Fruit fly (Drosophila melanogaster) whole organism, embryonic: Measurements from ENCODE around the gene TbCMF46.
A peak's percentile ranks its signal among the peaks of the same experiment; 100 is the strongest.

ENCODE experiments used
- Bteb2 ChIP-seq: fragments of 200-800 bp; sonication (Bioruptor generic); optimal IDR thresholded peaks from 2 replicates; lab custom pipeline; 2016; ENCODE audit warnings: missing biosample characterization, missing genetic modification characterization
- CG10462 ChIP-seq: fragments of 200-800 bp; sonication (Bioruptor generic); optimal IDR thresholded peaks from 2 replicates; lab custom pipeline; 2016; ENCODE audit warnings: missing biosample characterization, missing genetic modification characterization
- CG11695 ChIP-seq: fragments of 200-800 bp; sonication (Bioruptor generic); IDR thresholded peaks from 3 replicates; pipeline ENCODE4 v1.3.6; 2022; ENCODE audit warnings: missing biosample characterization, missing genetic modification characterization
- CG12942 ChIP-seq: fragments of 200-800 bp; sonication (Bioruptor generic); optimal IDR thresholded peaks from 3 replicates; lab custom pipeline; 2016; ENCODE audit warnings: missing biosample characterization, missing genetic modification characterization
- CG14710 ChIP-seq: fragments of 200-800 bp; sonication (Bioruptor generic); optimal IDR thresholded peaks from 3 replicates; lab custom pipeline; 2019; ENCODE audit warnings: missing biosample characterization, mild to moderate bottlenecking, missing genetic modification characterization, moderate library complexity
- CG15269 ChIP-seq: fragments of 200-800 bp; sonication (Bioruptor generic); optimal IDR thresholded peaks from 2 replicates; lab custom pipeline; 2018; ENCODE audit warnings: missing biosample characterization, mild to moderate bottlenecking, missing genetic modification characterization, moderate library complexity
- CG17328 ChIP-seq: fragments of 200-800 bp; sonication (Bioruptor generic); IDR thresholded peaks from 2 replicates; pipeline ENCODE4 v1.3.6; 2022; ENCODE audit warnings: missing biosample characterization, missing genetic modification characterization
- CG1792 ChIP-seq: fragments of 200-800 bp; sonication (Bioruptor generic); optimal IDR thresholded peaks from 2 replicates; lab custom pipeline; 2016; ENCODE audit warnings: missing biosample characterization, missing genetic modification characterization
- CG2202 ChIP-seq: fragments of 200-800 bp; sonication (Bioruptor generic); optimal IDR thresholded peaks from 2 replicates; lab custom pipeline; 2018; ENCODE audit warnings: missing biosample characterization, mild to moderate bottlenecking, missing genetic modification characterization
- CG33557 ChIP-seq: fragments of 200-800 bp; sonication (Bioruptor generic); optimal IDR thresholded peaks from 2 replicates; lab custom pipeline; 2019; ENCODE audit warnings: missing biosample characterization, mild to moderate bottlenecking, missing genetic modification characterization, moderate library complexity
- CG4730 ChIP-seq: fragments of 200-800 bp; sonication (Bioruptor generic); IDR thresholded peaks from 2 replicates; pipeline ENCODE4 v1.3.6; 2022; ENCODE audit warnings: missing biosample characterization, missing genetic modification characterization
- CG6654 ChIP-seq: fragments of 200-800 bp; sonication (Bioruptor generic); optimal IDR thresholded peaks from 2 replicates; lab custom pipeline; 2017; ENCODE audit warnings: missing biosample characterization, mild to moderate bottlenecking, missing genetic modification characterization
- CG8359 ChIP-seq: fragments of 200-800 bp; sonication (Bioruptor generic); optimal IDR thresholded peaks from 2 replicates; lab custom pipeline; 2017; ENCODE audit warnings: missing biosample characterization, mild to moderate bottlenecking, missing genetic modification characterization, borderline replicate concordance
- D ChIP-seq, 2 experiments: fragments of 200-800 bp in 1 of 2; fragments of >200 bp in 1 of 2; sonication (Bioruptor generic) in 1 of 2; optimal IDR thresholded peaks; 2 replicates in 1 of 2; 3 replicates in 1 of 2; lab custom pipeline; 2017; ENCODE audit warnings: mild to moderate bottlenecking in 1 of 2, missing biosample characterization in 1 of 2, missing genetic modification characterization in 1 of 2, missing genetic modification reagents in 1 of 2
- Dek ChIP-seq: fragments of 200-800 bp; sonication (Bioruptor generic); optimal IDR thresholded peaks from 3 replicates; lab custom pipeline; 2019; ENCODE audit warnings: missing biosample characterization, mild to moderate bottlenecking, missing genetic modification characterization, moderate library complexity
- Dp ChIP-seq: fragments of 200-800 bp; sonication (Bioruptor generic); optimal IDR thresholded peaks from 2 replicates; lab custom pipeline; 2018; ENCODE audit warnings: missing biosample characterization, mild to moderate bottlenecking, missing genetic modification characterization, moderate library complexity
- H2.0 ChIP-seq: fragments of 200-800 bp; sonication (Bioruptor generic); IDR thresholded peaks from 2 replicates; pipeline ENCODE4 v1.3.6; 2022; ENCODE audit warnings: missing biosample characterization, missing genetic modification characterization
- Hand ChIP-seq: fragments of 200-800 bp; sonication (Bioruptor generic); optimal IDR thresholded peaks from 2 replicates; lab custom pipeline; 2017; ENCODE audit warnings: mild to moderate bottlenecking, missing biosample characterization, missing genetic modification reagents, missing genetic modification characterization
- Jarid2 ChIP-seq: fragments of 200-800 bp; sonication (Bioruptor generic); optimal IDR thresholded peaks from 3 replicates; lab custom pipeline; 2017; ENCODE audit warnings: mild to moderate bottlenecking, missing biosample characterization, missing genetic modification reagents, missing genetic modification characterization
- Lim3 ChIP-seq: fragments of 200-800 bp; sonication (Bioruptor generic); IDR thresholded peaks from 2 replicates; pipeline ENCODE4 v1.3.6; 2022; ENCODE audit warnings: missing biosample characterization, missing genetic modification characterization
- Mes4 ChIP-seq: fragments of 200-800 bp; sonication (Bioruptor generic); optimal IDR thresholded peaks from 2 replicates; lab custom pipeline; 2016; ENCODE audit warnings: missing biosample characterization, missing genetic modification characterization
- Side ChIP-seq: fragments of 200-800 bp; sonication (Bioruptor generic); optimal IDR thresholded peaks from 2 replicates; lab custom pipeline; 2016; ENCODE audit warnings: missing biosample characterization, missing genetic modification characterization
- Sin3A ChIP-seq: fragments of >200 bp; optimal IDR thresholded peaks from 2 replicates; lab custom pipeline; 2018
- Sox102F ChIP-seq: fragments of 200-800 bp; sonication (Bioruptor generic); optimal IDR thresholded peaks from 2 replicates; lab custom pipeline; 2018; ENCODE audit warnings: missing biosample characterization, mild to moderate bottlenecking, missing genetic modification characterization, moderate library complexity
- Vsx1 ChIP-seq: fragments of 200-800 bp; sonication (Bioruptor generic); optimal IDR thresholded peaks from 2 replicates; lab custom pipeline; 2017; ENCODE audit warnings: missing biosample characterization, mild to moderate bottlenecking, missing genetic modification characterization, missing genetic modification reagents
- amos ChIP-seq: fragments of 200-800 bp; sonication (Bioruptor generic); IDR thresholded peaks from 2 replicates; pipeline ENCODE4 v1.3.6; 2022; ENCODE audit warnings: missing biosample characterization, missing genetic modification characterization; ENCODE audit not compliant: partially characterized antibody
- bcd ChIP-seq: fragments of 200-800 bp; sonication (Bioruptor generic); optimal IDR thresholded peaks from 2 replicates; lab custom pipeline; 2017; ENCODE audit warnings: missing biosample characterization, mild to moderate bottlenecking, missing genetic modification characterization
- cato ChIP-seq: fragments of 200-800 bp; sonication (Bioruptor generic); optimal IDR thresholded peaks from 2 replicates; lab custom pipeline; 2016; ENCODE audit warnings: missing biosample characterization, missing genetic modification characterization, borderline replicate concordance
- caup ChIP-seq: fragments of 200-800 bp; sonication (Bioruptor generic); optimal IDR thresholded peaks from 3 replicates; lab custom pipeline; 2017; ENCODE audit warnings: missing biosample characterization, mild to moderate bottlenecking, missing genetic modification characterization, moderate library complexity; ENCODE audit not compliant: severe bottlenecking
- fd96Cb ChIP-seq: fragments of 200-800 bp; sonication (Bioruptor generic); optimal IDR thresholded peaks from 2 replicates; lab custom pipeline; 2018; ENCODE audit warnings: missing biosample characterization, mild to moderate bottlenecking, missing genetic modification characterization, moderate library complexity
- ftz-f1 ChIP-seq: fragments of 200-800 bp; sonication (Bioruptor generic); optimal IDR thresholded peaks from 2 replicates; lab custom pipeline; 2016; ENCODE audit warnings: missing biosample characterization, missing genetic modification characterization
- fu2 ChIP-seq: fragments of 200-800 bp; sonication (Bioruptor generic); optimal IDR thresholded peaks from 2 replicates; lab custom pipeline; 2016; ENCODE audit warnings: missing biosample characterization, missing genetic modification characterization
- gcm ChIP-seq: fragments of 200-800 bp; sonication (Bioruptor generic); optimal IDR thresholded peaks from 2 replicates; lab custom pipeline; 2019; ENCODE audit warnings: missing biosample characterization, mild to moderate bottlenecking, missing genetic modification characterization, moderate library complexity
- gfzf ChIP-seq: fragments of 200-800 bp; sonication (Bioruptor generic); optimal IDR thresholded peaks from 2 replicates; lab custom pipeline; 2016; ENCODE audit warnings: missing biosample characterization, mild to moderate bottlenecking, missing genetic modification characterization, moderate library complexity
- grn ChIP-seq: fragments of 200-800 bp; sonication (Bioruptor generic); optimal IDR thresholded peaks from 3 replicates; lab custom pipeline; 2017; ENCODE audit warnings: missing biosample characterization, missing genetic modification characterization
- gt ChIP-seq: fragments of 200-800 bp; sonication (Bioruptor generic); IDR thresholded peaks from 2 replicates; pipeline ENCODE4 v1.3.6; 2022; ENCODE audit warnings: missing biosample characterization, missing genetic modification characterization
- ham ChIP-seq: fragments of 200-800 bp; sonication (Bioruptor generic); IDR thresholded peaks from 2 replicates; pipeline ENCODE4 v1.3.6; 2022; ENCODE audit warnings: missing biosample characterization, missing genetic modification characterization
- her ChIP-seq: fragments of 200-800 bp; sonication (Bioruptor generic); optimal IDR thresholded peaks from 2 replicates; lab custom pipeline; 2016; ENCODE audit warnings: missing biosample characterization, missing genetic modification characterization
- ind ChIP-seq: fragments of 200-800 bp; sonication (Bioruptor generic); optimal IDR thresholded peaks from 3 replicates; lab custom pipeline; 2016; ENCODE audit warnings: missing biosample characterization, missing genetic modification characterization
- onecut ChIP-seq: fragments of 200-800 bp; sonication (Bioruptor generic); IDR thresholded peaks from 2 replicates; pipeline ENCODE4 v1.3.6; 2022; ENCODE audit warnings: missing biosample characterization, missing genetic modification characterization
- seq ChIP-seq: fragments of 200-800 bp; sonication (Bioruptor generic); IDR thresholded peaks from 2 replicates; pipeline ENCODE4 v1.3.6; 2022; ENCODE audit warnings: missing biosample characterization, missing genetic modification characterization
- sima ChIP-seq: fragments of 200-800 bp; sonication (Bioruptor generic); optimal IDR thresholded peaks from 2 replicates; lab custom pipeline; 2016; ENCODE audit warnings: missing biosample characterization, missing genetic modification characterization
- sr ChIP-seq: fragments of 200-800 bp; sonication (Bioruptor generic); IDR thresholded peaks from 3 replicates; pipeline ENCODE4 v1.3.6; 2022; ENCODE audit warnings: missing biosample characterization, missing genetic modification characterization
- tin ChIP-seq: fragments of 200-800 bp; sonication (Bioruptor generic); optimal IDR thresholded peaks from 3 replicates; lab custom pipeline; 2016; ENCODE audit warnings: missing biosample characterization, missing genetic modification characterization
- unc-4 ChIP-seq: fragments of 200-800 bp; sonication (Bioruptor generic); IDR thresholded peaks from 2 replicates; pipeline ENCODE4 v1.3.6; 2022; ENCODE audit warnings: missing biosample characterization, missing genetic modification characterization; ENCODE audit not compliant: partially characterized antibody
- vvl ChIP-seq: fragments of 200-800 bp; sonication (Bioruptor generic); IDR thresholded peaks from 2 replicates; pipeline ENCODE4 v1.3.6; 2022; ENCODE audit warnings: missing biosample characterization, missing genetic modification characterization
- wdn ChIP-seq: fragments of 200-800 bp; sonication (Bioruptor generic); IDR thresholded peaks from 2 replicates; pipeline ENCODE4 v1.3.6; 2022; ENCODE audit warnings: missing biosample characterization, missing genetic modification characterization
- wor ChIP-seq: fragments of 200-800 bp; sonication (Bioruptor generic); IDR thresholded peaks from 2 replicates; pipeline ENCODE4 v1.3.6; 2022; ENCODE audit warnings: missing biosample characterization, missing genetic modification characterization

TbCMF46 gene

DNA sequence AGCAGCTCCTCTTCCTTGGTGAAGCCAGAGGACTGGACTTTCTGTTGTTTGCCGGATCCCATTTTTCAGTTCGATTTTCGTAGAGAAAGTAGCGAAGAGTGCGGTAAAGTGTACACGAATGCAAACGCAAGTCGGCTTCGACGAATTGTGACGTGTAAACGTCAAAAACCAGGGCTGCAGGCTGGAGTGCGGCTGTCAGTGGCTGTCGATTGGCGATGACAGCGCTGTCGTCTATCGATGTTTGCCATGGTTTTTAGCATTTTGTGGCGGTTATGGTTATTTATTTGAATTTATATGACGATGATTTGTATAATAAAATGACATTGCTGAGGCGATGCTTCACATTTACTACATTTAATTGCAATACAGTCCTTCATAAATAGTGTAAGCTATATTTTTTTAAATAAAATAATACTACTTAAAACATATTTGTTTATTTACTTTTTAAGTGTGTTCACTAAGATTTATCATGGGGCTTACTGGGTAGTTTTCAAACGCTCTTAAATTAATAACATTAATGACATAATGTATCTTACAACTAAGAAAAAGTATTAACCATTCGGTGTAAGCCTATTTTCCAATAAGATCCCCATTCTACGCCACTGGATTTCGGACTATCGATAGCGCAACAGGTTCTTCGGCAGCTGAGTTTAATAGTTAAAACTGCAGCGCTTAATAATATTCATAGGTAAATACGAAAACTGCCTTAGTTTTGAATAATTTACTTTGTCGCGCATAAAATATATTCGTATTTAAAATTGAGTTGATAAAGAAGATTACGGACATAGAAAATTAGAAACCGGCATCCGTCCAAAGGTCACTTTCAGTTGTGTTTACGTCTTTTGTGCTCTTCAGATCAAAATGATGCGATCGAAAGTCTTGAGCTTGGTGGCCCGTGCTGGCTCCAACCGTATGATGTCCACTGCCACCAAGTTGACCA is 6.4 kb downstream of the TbCMF46 start, which contains the start of the genes CG5885 and CG4598 (continued):
- TF ChIP-seq Hand (GFP tag; lab: Kevin White, UChicago) (no peak), CG14710 (tag; lab: Kevin White, UChicago) (peak; percentile 64), fu2 (GFP tag; lab: Kevin White, UChicago) (no peak), ind (GFP tag; lab: Kevin White, UChicago) (peak; percentile 59), bcd (peak; percentile 37), CG11695 (peak; percentile 66; the same call in 2 of the 3 replicates), Mes4 (no peak), tin (peak; percentile 48), her (no peak), ham (GFP tag; lab: Robert Waterston, UW) (no peak), CG4730 (GFP tag; lab: Robert Waterston, UW) (0 out of 2 replicates have a peak, but pooled peaks have one; percentile 22), CG6654 (no peak), D (optimal IDR thresholded peaks at IDR 0.05; lab: Kevin White, UChicago) (no peak), D (GFP tag; optimal IDR thresholded peaks at IDR 0.05; lab: Kevin White, UChicago) (peak; percentile 34), amos (GFP tag; lab: Robert Waterston, UW) (peak; percentile 85), Dp (GFP tag; lab: Kevin White, UChicago) (peak; percentile 88), unc-4 (GFP tag; lab: Robert Waterston, UW) (peak; percentile 80), ftz-f1 (GFP tag; lab: Kevin White, UChicago) (no peak), cato (peak; percentile 29), CG8359 (GFP tag; lab: Kevin White, UChicago) (no peak), Sox102F (peak; percentile 80), caup (GFP tag; lab: Kevin White, UChicago) (peak; percentile 59), Jarid2 (GFP tag; lab: Kevin White, UChicago) (no peak), gcm (GFP tag; lab: Kevin White, UChicago) (peak; percentile 38), sima (no peak), Lim3 (GFP tag; lab: Robert Waterston, UW) (no peak), wor (0 out of 2 replicates have a peak, but pooled peaks have one; percentile 19), seq (GFP tag; lab: Robert Waterston, UW) (no peak), CG33557 (GFP tag; lab: Kevin White, UChicago) (peak; percentile 48), grn (GFP tag; lab: Kevin White, UChicago) (no peak), CG15269 (tag; lab: Kevin White, UChicago) (peak; percentile 80), CG17328 (GFP tag; lab: Robert Waterston, UW) (peak; percentile 70), fd96Cb (tag; lab: Kevin White, UChicago) (peak; percentile 48), CG1792 (no peak), Vsx1 (GFP tag; lab: Kevin White, UChicago) (no peak), gfzf (GFP tag; lab: Kevin White, UChicago) (peak; percentile 50), gt (no peak), vvl (peak; percentile 81), Bteb2 (GFP tag; lab: Kevin White, UChicago) (peak; percentile 15), CG10462 (GFP tag; lab: Kevin White, UChicago) (peak; percentile 57), Side (no peak), Dek (tag; lab: Kevin White, UChicago) (peak; percentile 76), H2.0 (GFP tag; lab: Robert Waterston, UW) (peak; percentile 65; the same call in 1 of the 2 replicates), sr (GFP tag; lab: Robert Waterston, UW) (no peak; the same call in 2 of the 3 replicates), onecut (GFP tag; lab: Robert Waterston, UW) (peak; percentile 55; the same call in 1 of the 2 replicates), wdn (GFP tag; lab: Robert Waterston, UW) (no peak), CG12942 (peak; percentile 63), CG2202 (tag; lab: Kevin White, UChicago) (peak; percentile 47), Sin3A (lab: Kevin White, UChicago) (peak; percentile 46)
